Fruit fly (Drosophila melanogaster) whole organism, embryonic: ENCODE measurements around the gene Jhbp11.
A peak's percentile ranks its signal among the peaks of the same experiment; 100 is the strongest.

Experiments
- Adf1 ChIP-seq: fragments of 200-800 bp; sonication (Bioruptor generic); IDR thresholded peaks from 2 replicates; pipeline ENCODE4 v1.3.6; 2022; ENCODE audit warnings: missing biosample characterization, missing genetic modification characterization
- Atf3 ChIP-seq: fragments of 200-800 bp; sonication (Bioruptor generic); optimal IDR thresholded peaks from 3 replicates; lab custom pipeline; 2016; ENCODE audit warnings: missing biosample characterization, missing genetic modification characterization
- Bgb ChIP-seq: fragments of 200-800 bp; sonication (Bioruptor generic); IDR thresholded peaks from 2 replicates; pipeline ENCODE4 v1.3.6; 2022; ENCODE audit warnings: missing biosample characterization, missing genetic modification characterization; ENCODE audit not compliant: partially characterized antibody
- CG10267 ChIP-seq: fragments of 200-800 bp; sonication (Bioruptor generic); optimal IDR thresholded peaks from 2 replicates; lab custom pipeline; 2018; ENCODE audit warnings: missing biosample characterization, mild to moderate bottlenecking, missing genetic modification characterization, moderate library complexity
- CG10274 ChIP-seq: fragments of 200-800 bp; sonication (Bioruptor generic); optimal IDR thresholded peaks from 3 replicates; lab custom pipeline; 2017; ENCODE audit warnings: missing biosample characterization, mild to moderate bottlenecking, missing genetic modification characterization
- CG11696 ChIP-seq: fragments of 200-800 bp; sonication (Bioruptor generic); IDR thresholded peaks from 2 replicates; pipeline ENCODE4 v1.3.6; 2022; ENCODE audit warnings: missing biosample characterization, missing genetic modification characterization
- CG12299 ChIP-seq: fragments of 200-800 bp; sonication (Bioruptor generic); optimal IDR thresholded peaks from 2 replicates; lab custom pipeline; 2018; ENCODE audit warnings: missing biosample characterization, mild to moderate bottlenecking, missing genetic modification characterization
- CG12659 ChIP-seq: fragments of 200-800 bp; sonication (Bioruptor generic); optimal IDR thresholded peaks from 3 replicates; lab custom pipeline; 2017; ENCODE audit warnings: mild to moderate bottlenecking, missing biosample characterization, missing genetic modification reagents, missing genetic modification characterization
- CG14014 ChIP-seq: fragments of 200-800 bp; sonication (Bioruptor generic); IDR thresholded peaks from 2 replicates; pipeline ENCODE4 v1.3.6; 2022; ENCODE audit warnings: missing biosample characterization, missing genetic modification characterization
- CG16815 ChIP-seq: fragments of 200-800 bp; sonication (Bioruptor generic); optimal IDR thresholded peaks from 3 replicates; lab custom pipeline; 2017; ENCODE audit warnings: missing biosample characterization, mild to moderate bottlenecking, missing genetic modification characterization
- CG17328 ChIP-seq: fragments of 200-800 bp; sonication (Bioruptor generic); IDR thresholded peaks from 2 replicates; pipeline ENCODE4 v1.3.6; 2022; ENCODE audit warnings: missing biosample characterization, missing genetic modification characterization
- CG18262 ChIP-seq: fragments of 200-800 bp; optimal IDR thresholded peaks from 3 replicates; lab custom pipeline; 2019; ENCODE audit warnings: missing biosample characterization, mild to moderate bottlenecking, missing genetic modification characterization, moderate library complexity
- CG2889 ChIP-seq: fragments of 200-800 bp; sonication (Bioruptor generic); IDR thresholded peaks from 3 replicates; pipeline ENCODE4 v1.3.6; 2022; ENCODE audit warnings: missing biosample characterization, missing genetic modification characterization
- CG32772 ChIP-seq: fragments of 200-800 bp; sonication (Bioruptor generic); IDR thresholded peaks from 2 replicates; pipeline ENCODE4 v1.3.6; 2022; ENCODE audit warnings: missing biosample characterization, missing genetic modification characterization
- CG34422 ChIP-seq: fragments of 200-800 bp; sonication (Bioruptor generic); IDR thresholded peaks from 3 replicates; pipeline ENCODE4 v1.3.6; 2022; ENCODE audit warnings: missing biosample characterization, missing genetic modification characterization
- CG3838 ChIP-seq: fragments of 200-800 bp; sonication (Bioruptor generic); optimal IDR thresholded peaks from 3 replicates; lab custom pipeline; 2016; ENCODE audit warnings: missing biosample characterization, missing genetic modification characterization
- CG4617 ChIP-seq: fragments of 200-800 bp; sonication (Bioruptor generic); optimal IDR thresholded peaks from 3 replicates; lab custom pipeline; 2016; ENCODE audit warnings: missing biosample characterization, missing genetic modification characterization, borderline replicate concordance
- CG9215 ChIP-seq: fragments of 200-800 bp; sonication (Bioruptor generic); IDR thresholded peaks from 2 replicates; pipeline ENCODE4 v1.3.6; 2022; ENCODE audit warnings: missing biosample characterization, missing genetic modification characterization
- CG9727 ChIP-seq: fragments of 200-800 bp; sonication (Bioruptor generic); optimal IDR thresholded peaks from 3 replicates; lab custom pipeline; 2017; ENCODE audit warnings: missing biosample characterization, mild to moderate bottlenecking, missing genetic modification characterization
- CG9797 ChIP-seq: fragments of 200-800 bp; sonication (Bioruptor generic); optimal IDR thresholded peaks from 3 replicates; lab custom pipeline; 2018; ENCODE audit warnings: missing biosample characterization, mild to moderate bottlenecking, missing genetic modification characterization
- CG9876 ChIP-seq: fragments of 200-800 bp; sonication (Bioruptor generic); optimal IDR thresholded peaks from 2 replicates; lab custom pipeline; 2016; ENCODE audit warnings: missing biosample characterization, missing genetic modification characterization
- CkIIα-i1 ChIP-seq: fragments of 200-800 bp; sonication (Bioruptor generic); IDR thresholded peaks from 2 replicates; pipeline ENCODE4 v1.3.6; 2022; ENCODE audit warnings: missing biosample characterization, missing genetic modification characterization
- Dek ChIP-seq: fragments of 200-800 bp; sonication (Bioruptor generic); optimal IDR thresholded peaks from 3 replicates; lab custom pipeline; 2019; ENCODE audit warnings: missing biosample characterization, mild to moderate bottlenecking, missing genetic modification characterization, moderate library complexity
- Dp ChIP-seq: fragments of 200-800 bp; sonication (Bioruptor generic); optimal IDR thresholded peaks from 2 replicates; lab custom pipeline; 2018; ENCODE audit warnings: missing biosample characterization, mild to moderate bottlenecking, missing genetic modification characterization, moderate library complexity
- ERR ChIP-seq: fragments of 200-800 bp; sonication (Bioruptor generic); optimal IDR thresholded peaks from 2 replicates; lab custom pipeline; 2016; ENCODE audit warnings: missing biosample characterization, missing genetic modification characterization
- Fer2 ChIP-seq: fragments of 200-800 bp; sonication (Bioruptor generic); optimal IDR thresholded peaks from 2 replicates; lab custom pipeline; 2018; ENCODE audit warnings: missing biosample characterization, mild to moderate bottlenecking, missing genetic modification characterization, moderate library complexity
- H2.0 ChIP-seq: fragments of 200-800 bp; sonication (Bioruptor generic); IDR thresholded peaks from 2 replicates; pipeline ENCODE4 v1.3.6; 2022; ENCODE audit warnings: missing biosample characterization, missing genetic modification characterization
- MESR4 ChIP-seq: fragments of 200-800 bp; sonication (Bioruptor generic); optimal IDR thresholded peaks from 2 replicates; lab custom pipeline; 2018; ENCODE audit warnings: missing biosample characterization, mild to moderate bottlenecking, missing genetic modification characterization, moderate library complexity
- MTF-1 ChIP-seq: fragments of 200-800 bp; sonication (Bioruptor generic); optimal IDR thresholded peaks from 2 replicates; lab custom pipeline; 2018; ENCODE audit warnings: missing biosample characterization, mild to moderate bottlenecking, missing genetic modification characterization, borderline replicate concordance
- Meics ChIP-seq: fragments of 200-800 bp; sonication (Bioruptor generic); optimal IDR thresholded peaks from 2 replicates; lab custom pipeline; 2017; ENCODE audit warnings: missing biosample characterization, mild to moderate bottlenecking, missing genetic modification characterization
- Oli ChIP-seq: fragments of 200-800 bp; sonication (Bioruptor generic); optimal IDR thresholded peaks from 2 replicates; lab custom pipeline; 2018; ENCODE audit warnings: missing biosample characterization, mild to moderate bottlenecking, missing genetic modification characterization, moderate library complexity
- Rx ChIP-seq: fragments of 200-800 bp; sonication (Bioruptor generic); IDR thresholded peaks from 2 replicates; pipeline ENCODE4 v1.3.6; 2022; ENCODE audit warnings: missing biosample characterization, missing genetic modification characterization
- Xrp1 ChIP-seq: fragments of 200-800 bp; sonication (Bioruptor generic); IDR thresholded peaks from 2 replicates; pipeline ENCODE4 v1.3.6; 2022; ENCODE audit warnings: missing biosample characterization, missing genetic modification characterization
- abd-A ChIP-seq: fragments of 200-800 bp; sonication (Bioruptor generic); optimal IDR thresholded peaks from 3 replicates; lab custom pipeline; 2019; ENCODE audit warnings: missing biosample characterization, mild to moderate bottlenecking, missing genetic modification characterization, moderate library complexity
- cato ChIP-seq: fragments of 200-800 bp; sonication (Bioruptor generic); optimal IDR thresholded peaks from 2 replicates; lab custom pipeline; 2016; ENCODE audit warnings: missing biosample characterization, missing genetic modification characterization, borderline replicate concordance
- chinmo ChIP-seq: fragments of 200-800 bp; sonication (Bioruptor generic); IDR thresholded peaks from 4 replicates; pipeline ENCODE4 v1.3.6; 2022; ENCODE audit warnings: missing biosample characterization, missing genetic modification characterization; ENCODE audit not compliant: partially characterized antibody
- crol ChIP-seq: fragments of 200-800 bp; sonication (Bioruptor generic); IDR thresholded peaks from 2 replicates; pipeline ENCODE4 v1.3.6; 2022; ENCODE audit warnings: missing biosample characterization, missing genetic modification characterization
- eve ChIP-seq, 2 experiments: fragments of >200 bp; optimal IDR thresholded peaks; 2 replicates each; lab custom pipeline; 2017; ENCODE audit warnings: missing biosample characterization in 2 of 2, missing genetic modification characterization in 2 of 2
- fu2 ChIP-seq: fragments of 200-800 bp; sonication (Bioruptor generic); optimal IDR thresholded peaks from 2 replicates; lab custom pipeline; 2016; ENCODE audit warnings: missing biosample characterization, missing genetic modification characterization
- grau ChIP-seq: fragments of 200-800 bp; optimal IDR thresholded peaks from 3 replicates; lab custom pipeline; 2019; ENCODE audit warnings: missing biosample characterization, mild to moderate bottlenecking, missing genetic modification characterization, moderate library complexity
- hbn ChIP-seq: fragments of 200-800 bp; sonication (Bioruptor generic); IDR thresholded peaks from 2 replicates; pipeline ENCODE4 v1.3.6; 2022; ENCODE audit warnings: missing biosample characterization, missing genetic modification characterization; ENCODE audit not compliant: partially characterized antibody
- kah ChIP-seq: fragments of 200-800 bp; sonication (Bioruptor generic); optimal IDR thresholded peaks from 2 replicates; lab custom pipeline; 2018; ENCODE audit warnings: missing biosample characterization, mild to moderate bottlenecking, missing genetic modification characterization
- lbe ChIP-seq: fragments of 200-800 bp; sonication (Bioruptor generic); optimal IDR thresholded peaks from 2 replicates; lab custom pipeline; 2016; ENCODE audit warnings: missing biosample characterization, mild to moderate bottlenecking, missing genetic modification characterization
- pb ChIP-seq: fragments of 200-800 bp; sonication (Bioruptor generic); optimal IDR thresholded peaks from 3 replicates; lab custom pipeline; 2016; ENCODE audit warnings: missing biosample characterization, missing genetic modification characterization
- prd ChIP-seq, 3 experiments: fragments of >200 bp in 2 of 3; fragments of 200-800 bp in 1 of 3; sonication (Bioruptor generic) in 1 of 3; optimal IDR thresholded peaks in 2 of 3; IDR thresholded peaks in 1 of 3; 2 replicates in 2 of 3; 3 replicates in 1 of 3; pipeline versions ENCODE4 v1.3.6 to Lab custom; 2017 to 2022; ENCODE audit warnings: missing biosample characterization in 1 of 3, missing genetic modification characterization in 1 of 3
- run ChIP-seq: fragments of 200-800 bp; sonication (Bioruptor generic); optimal IDR thresholded peaks from 3 replicates; lab custom pipeline; 2018; ENCODE audit warnings: missing biosample characterization, mild to moderate bottlenecking, missing genetic modification characterization
- slbo ChIP-seq: fragments of 200-800 bp; sonication (Bioruptor generic); IDR thresholded peaks from 2 replicates; pipeline ENCODE4 v1.3.6; 2022; ENCODE audit warnings: missing biosample characterization, missing genetic modification characterization
- so ChIP-seq: fragments of 200-800 bp; sonication (Bioruptor generic); IDR thresholded peaks from 3 replicates; pipeline ENCODE4 v1.3.6; 2022; ENCODE audit warnings: missing biosample characterization, missing genetic modification characterization
- trh ChIP-seq: fragments of 200-800 bp; sonication (Bioruptor generic); optimal IDR thresholded peaks from 2 replicates; lab custom pipeline; 2016; ENCODE audit warnings: missing biosample characterization, missing genetic modification characterization
- yki ChIP-seq: fragments of >200 bp; optimal IDR thresholded peaks from 3 replicates; lab custom pipeline; 2018

The Jhbp11 gene

DNA sequence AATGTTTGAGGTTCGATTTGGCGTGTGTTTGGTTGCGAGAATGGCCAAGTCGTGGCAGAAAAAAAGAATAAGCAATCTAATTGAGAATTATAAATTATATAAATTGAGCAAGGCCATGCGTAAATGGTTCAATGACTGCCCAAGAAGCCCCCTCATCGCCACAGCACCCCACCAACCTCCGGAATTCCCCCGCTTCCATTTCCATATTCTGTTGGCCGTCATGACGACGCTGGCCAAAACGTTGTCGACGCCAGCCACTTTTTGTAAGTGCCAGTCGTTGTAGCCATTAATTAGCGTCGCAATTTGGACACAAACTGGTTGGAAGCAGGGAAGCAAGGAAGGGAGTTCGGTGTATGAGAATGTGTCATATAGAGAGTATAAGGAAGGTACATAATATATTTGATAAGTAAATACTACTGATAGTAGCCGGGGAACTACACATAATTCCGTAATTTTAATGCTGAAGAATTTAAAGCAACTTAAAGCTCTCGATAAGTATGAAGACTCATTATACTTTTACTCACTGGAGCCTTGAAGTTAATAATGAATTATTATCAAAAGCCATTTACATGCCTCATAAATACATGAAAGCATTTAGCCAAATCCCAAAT, 29.6 kb downstream of the Jhbp11 start (continued):
- TF ChIP-seq chinmo (peak; percentile 60; the same call in 2 of the 4 replicates), crol (GFP tag; lab: Robert Waterston, UW) (peak; percentile 77), Dp (GFP tag; lab: Kevin White, UChicago) (no peak), ERR (no peak), Adf1 (GFP tag; lab: Robert Waterston, UW) (peak; percentile 36; the same call in 1 of the 2 replicates), Dek (no peak), Meics (GFP tag; lab: Kevin White, UChicago) (no peak), CG16815 (GFP tag; lab: Kevin White, UChicago) (no peak), CG9727 (GFP tag; lab: Kevin White, UChicago) (no peak), CG4617 (no peak), Rx (no peak), prd (optimal IDR thresholded peaks at IDR 0.05; lab: Kevin White, UChicago) (no peak), prd (GFP tag; IDR thresholded peaks at IDR 0.05; lab: Robert Waterston, UW) (no peak), CG9797 (GFP tag; lab: Kevin White, UChicago) (no peak), CG11696 (GFP tag; lab: Robert Waterston, UW) (no peak), MTF-1 (GFP tag; lab: Kevin White, UChicago) (no peak)

DNA sequence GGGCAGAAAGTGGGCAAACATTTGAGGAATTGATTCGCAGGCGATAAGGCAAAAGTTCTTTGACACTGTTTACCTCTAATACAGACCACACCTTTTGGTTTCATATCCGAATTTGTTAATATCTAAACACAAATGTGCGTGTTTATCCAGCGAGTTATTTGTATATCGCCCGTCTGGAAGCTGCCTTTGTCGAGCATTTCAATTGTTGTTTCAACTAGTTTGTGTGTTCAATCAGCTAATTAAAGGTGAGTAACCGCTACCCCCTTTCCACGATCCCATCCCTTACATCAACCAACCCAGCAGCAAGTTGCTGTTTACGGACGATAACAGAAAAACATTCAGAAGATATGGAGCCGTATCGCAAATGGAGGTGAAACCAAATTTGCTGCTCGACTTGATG, 30.4 kb downstream of the Jhbp11 start:
- TF ChIP-seq kah: no peak
- TF ChIP-seq fu2 (GFP tag; lab: Kevin White, UChicago): no peak
- no peak for TF ChIP-seq abd-A
- TF ChIP-seq CG12659 (GFP tag; lab: Kevin White, UChicago): peak; percentile 48
- no peak for TF ChIP-seq CG32772 (GFP tag; lab: Robert Waterston, UW)
- no peak for TF ChIP-seq CG9215 (GFP tag; lab: Robert Waterston, UW)
- no peak for TF ChIP-seq CG34422 (GFP tag; lab: Robert Waterston, UW)
- peak; percentile 73; the same call in 1 of the 2 replicates for TF ChIP-seq CG14014
- TF ChIP-seq CG2889 (GFP tag; lab: Robert Waterston, UW): no peak
- TF ChIP-seq trh (GFP tag; lab: Kevin White, UChicago): no peak
- TF ChIP-seq run (tag; lab: Kevin White, UChicago): no peak
- TF ChIP-seq CG18262 (tag; lab: Kevin White, UChicago): no peak
- TF ChIP-seq Atf3 (GFP tag; lab: Kevin White, UChicago): no peak
- peak; percentile 8 for TF ChIP-seq CG12299 (tag; lab: Kevin White, UChicago)
- TF ChIP-seq H2.0 (GFP tag; lab: Robert Waterston, UW): 0 out of 2 replicates have a peak, but pooled peaks have one; percentile 12
- TF ChIP-seq Oli: no peak
- no peak for TF ChIP-seq pb (GFP tag; lab: Kevin White, UChicago)
- no peak for TF ChIP-seq slbo (GFP tag; lab: Robert Waterston, UW)
- TF ChIP-seq cato (GFP tag; lab: Kevin White, UChicago): no peak
- no peak for TF ChIP-seq MESR4
- TF ChIP-seq CG10267 (tag; lab: Kevin White, UChicago): no peak
- TF ChIP-seq CG9876 (GFP tag; lab: Kevin White, UChicago): peak; percentile 11
- peak; percentile 16 for TF ChIP-seq grau
- TF ChIP-seq Fer2 (tag; lab: Kevin White, UChicago): peak; percentile 13
- TF ChIP-seq CG3838 (GFP tag; lab: Kevin White, UChicago): no peak
- TF ChIP-seq Xrp1: peak; percentile 32; the same call in 1 of the 2 replicates
- no peak for TF ChIP-seq lbe (GFP tag; lab: Kevin White, UChicago)
- no peak for TF ChIP-seq CG17328 (GFP tag; lab: Robert Waterston, UW)
- no peak for TF ChIP-seq Bgb
- no peak for TF ChIP-seq hbn (GFP tag; lab: Robert Waterston, UW)
- no peak for TF ChIP-seq CkIIα-i1 (GFP tag; lab: Robert Waterston, UW)
- TF ChIP-seq so: peak; percentile 61; the same call in 1 of the 3 replicates
- no peak for TF ChIP-seq yki (lab: Kevin White, UChicago)
- peak; percentile 25 for TF ChIP-seq CG10274 (GFP tag; lab: Kevin White, UChicago)
- TF ChIP-seq eve (GFP tag; optimal IDR thresholded peaks at IDR 0.05; lab: Kevin White, UChicago): no peak
